Fruit fly (Drosophila melanogaster): Measurements from ENCODE around the gene Tpt.

Tpt gene

DNA sequence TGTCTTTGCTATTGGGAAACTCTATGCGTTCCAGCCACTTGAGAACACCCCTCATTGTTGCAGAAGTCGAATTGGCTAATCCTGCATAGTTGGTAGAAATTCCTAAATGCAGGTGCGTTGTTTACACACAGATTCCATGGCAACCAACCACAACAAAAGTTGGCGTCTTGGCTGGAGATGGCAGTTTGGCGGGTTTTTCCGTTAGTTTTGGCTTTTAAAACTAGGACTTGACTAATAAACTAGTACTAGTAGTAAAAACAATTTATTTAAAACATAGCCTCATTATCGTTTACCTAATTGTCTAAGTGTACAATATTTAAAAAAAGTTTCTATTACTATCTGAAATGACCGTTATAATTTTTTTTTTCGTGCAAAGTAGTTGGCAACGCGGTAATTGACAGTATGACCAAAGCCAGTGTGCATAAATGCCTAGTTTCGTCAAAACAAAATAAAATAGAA lies 6.4 kb upstream of the Tpt start, which contains the start of gene Exo70 (continued):
- TF ChIP-seq mam (GFP tag; optimal IDR thresholded peaks at IDR 0.05) = peak; percentile 10
- TF ChIP-seq Scr (GFP tag; IDR thresholded peaks at IDR 0.05; ENCODE audit: partially characterized antibody) = no peak
- peak; percentile 18 for TF ChIP-seq fu2 (GFP tag; optimal IDR thresholded peaks at IDR 0.05)
- no peak for TF ChIP-seq CG9215 (GFP tag; IDR thresholded peaks at IDR 0.05)
- TF ChIP-seq MBD-R2 (GFP tag; IDR thresholded peaks at IDR 0.05) = peak; percentile 56
- no peak for TF ChIP-seq CG2875 (GFP tag; optimal IDR thresholded peaks at IDR 0.05)
- TF ChIP-seq Xbp1 (GFP tag; optimal IDR thresholded peaks at IDR 0.05) = peak; percentile 36
- no peak for TF ChIP-seq bab2 (GFP tag; optimal IDR thresholded peaks at IDR 0.05)
- TF ChIP-seq Hr3 (GFP tag; optimal IDR thresholded peaks at IDR 0.05) = no peak
- TF ChIP-seq CG6791 (GFP tag; IDR thresholded peaks at IDR 0.05; ENCODE audit: partially characterized antibody) = no peak
- TF ChIP-seq CG7963 (GFP tag; IDR thresholded peaks at IDR 0.05; ENCODE audit: partially characterized antibody) = no peak
- TF ChIP-seq CG6254 (GFP tag; optimal IDR thresholded peaks at IDR 0.05) = no peak
- no peak for TF ChIP-seq Dref (GFP tag; IDR thresholded peaks at IDR 0.05)
- TF ChIP-seq CG12744 (GFP tag; optimal IDR thresholded peaks at IDR 0.05) = no peak
- TF ChIP-seq jumu (GFP tag; optimal IDR thresholded peaks at IDR 0.05) = no peak
- TF ChIP-seq scrt (GFP tag; optimal IDR thresholded peaks at IDR 0.05) = peak; percentile 67
- TF ChIP-seq Camta (GFP tag; optimal IDR thresholded peaks at IDR 0.05) = no peak
- TF ChIP-seq CG10267 (tag; optimal IDR thresholded peaks at IDR 0.05) = peak; percentile 74
- no peak for TF ChIP-seq CG10274 (GFP tag; optimal IDR thresholded peaks at IDR 0.05)
- no peak for TF ChIP-seq klu (GFP tag; IDR thresholded peaks at IDR 0.05)
- TF ChIP-seq CG17385 (GFP tag; optimal IDR thresholded peaks at IDR 0.05) = no peak
- no peak for TF ChIP-seq CG11695 (GFP tag; IDR thresholded peaks at IDR 0.05)
- TF ChIP-seq odd (GFP tag; optimal IDR thresholded peaks at IDR 0.05) = no peak
- peak; percentile 38 for TF ChIP-seq YL-1 (GFP tag; optimal IDR thresholded peaks at IDR 0.05)
- TF ChIP-seq nmo (GFP tag; optimal IDR thresholded peaks at IDR 0.05) = peak; percentile 65
- TF ChIP-seq Vsx1 (GFP tag; optimal IDR thresholded peaks at IDR 0.05) = no peak
- TF ChIP-seq CG18476 (GFP tag; optimal IDR thresholded peaks at IDR 0.05) = no peak
- TF ChIP-seq CG10979 (tag; optimal IDR thresholded peaks at IDR 0.05) = peak; percentile 15
- no peak for TF ChIP-seq gsb (GFP tag; IDR thresholded peaks at IDR 0.05)
- TF ChIP-seq CG16813 (GFP tag; IDR thresholded peaks at IDR 0.05; ENCODE audit: partially characterized antibody) = no peak
- TF ChIP-seq CG7928 (GFP tag; optimal IDR thresholded peaks at IDR 0.05) = no peak
- TF ChIP-seq ewg (GFP tag; optimal IDR thresholded peaks at IDR 0.05) = no peak
- no peak for TF ChIP-seq CG8359 (GFP tag; optimal IDR thresholded peaks at IDR 0.05; ENCODE audit: borderline replicate concordance)
- no peak for TF ChIP-seq slou (GFP tag; optimal IDR thresholded peaks at IDR 0.05)
- peak; percentile 19 for TF ChIP-seq fd3F (GFP tag; optimal IDR thresholded peaks at IDR 0.05)
- TF ChIP-seq C15 (GFP tag; IDR thresholded peaks at IDR 0.05) = no peak
- peak; percentile 7 for TF ChIP-seq CG1602 (GFP tag; optimal IDR thresholded peaks at IDR 0.05)
- TF ChIP-seq ro (GFP tag; IDR thresholded peaks at IDR 0.05) = no peak
- no peak for TF ChIP-seq CG9437 (GFP tag; optimal IDR thresholded peaks at IDR 0.05)
- no peak for TF ChIP-seq Dll (GFP tag; IDR thresholded peaks at IDR 0.05; ENCODE audit: partially characterized antibody)
- no peak for TF ChIP-seq zen2 (GFP tag; IDR thresholded peaks at IDR 0.05; ENCODE audit: partially characterized antibody)
- TF ChIP-seq Rfx (GFP tag; IDR thresholded peaks at IDR 0.05) = peak; percentile 64
- no peak for TF ChIP-seq CG4282 (GFP tag; optimal IDR thresholded peaks at IDR 0.05)
- TF ChIP-seq Dp (GFP tag; optimal IDR thresholded peaks at IDR 0.05) = peak; percentile 2
- peak; percentile 63 for TF ChIP-seq CG17359 (tag; optimal IDR thresholded peaks at IDR 0.05)
- peak; percentile 43 for TF ChIP-seq CG15514 (GFP tag; optimal IDR thresholded peaks at IDR 0.05)
- TF ChIP-seq CG1832 (GFP tag; optimal IDR thresholded peaks at IDR 0.05) = no peak
- TF ChIP-seq Abd-B (GFP tag; optimal IDR thresholded peaks at IDR 0.05) = peak; percentile 17
- TF ChIP-seq NC2α (GFP tag; optimal IDR thresholded peaks at IDR 0.05) = no peak
- no peak for TF ChIP-seq dm (GFP tag; optimal IDR thresholded peaks at IDR 0.05)

Measured in whole organism, embryonic.